Fruit fly (Drosophila melanogaster): ENCODE results near the gene CCT1.

- TF ChIP-seq usp (GFP tag; optimal IDR thresholded peaks at IDR 0.05) (no peak), CG8478 (optimal IDR thresholded peaks at IDR 0.05) (no peak)
These were observed 36.6 kb downstream of the CCT1 start for dm6 chr3R:22454397-22455334.

Measured in whole organism.